Fruit fly (Drosophila melanogaster) whole organism: ENCODE results near the gene nkt.

ENCODE experiments used
- CG8478 ChIP-seq: fragments of >200 bp; optimal IDR thresholded peaks from 2 replicates; lab custom pipeline; 2018; ENCODE audit warnings: inconsistent platforms
- Dll ChIP-seq: fragments of >200 bp; optimal IDR thresholded peaks from 2 replicates; lab custom pipeline; 2017
- EcR ChIP-seq, 2 experiments: fragments of >200 bp; optimal IDR thresholded peaks; 2 replicates each; lab custom pipeline; 2017; ENCODE audit warnings: missing biosample characterization in 2 of 2, missing genetic modification characterization in 2 of 2, missing genetic modification reagents in 2 of 2
- pan ChIP-seq: fragments of >200 bp; optimal IDR thresholded peaks from 2 replicates; lab custom pipeline; 2017
- psq ChIP-seq: fragments of >200 bp; optimal IDR thresholded peaks from 2 replicates; lab custom pipeline; 2017
- usp ChIP-seq: fragments of >200 bp; optimal IDR thresholded peaks from 2 replicates; lab custom pipeline; 2017; ENCODE audit warnings: missing biosample characterization, missing genetic modification characterization, mixed read lengths

nkt gene

DNA sequence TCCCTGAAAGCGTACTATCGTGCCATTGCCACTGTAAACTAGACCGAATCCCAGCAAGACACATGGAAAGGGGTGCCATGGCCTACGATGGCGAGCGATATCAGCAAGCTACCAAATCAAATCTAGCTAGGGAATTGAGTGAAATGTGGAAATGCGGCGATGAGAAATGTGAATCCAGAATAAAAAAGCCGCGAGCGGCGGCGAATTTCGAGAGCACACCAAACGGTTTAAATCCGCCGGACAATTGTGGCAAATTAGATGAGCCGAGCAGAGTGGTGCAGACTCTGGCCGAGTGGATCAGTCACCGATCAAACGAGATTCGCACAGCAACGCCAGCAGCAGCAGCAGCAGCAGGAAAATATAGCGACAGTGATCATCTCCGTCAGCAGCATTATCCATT, at the start of gene nkt:
Gene nkt, plus strand, starts transcription at position 301 of the 400 bp plus-strand sequence.
- TF ChIP-seq Dll (lab: Kevin White, UChicago) (no peak), psq (no peak), EcR (GFP tag; optimal IDR thresholded peaks at IDR 0.05; lab: Kevin White, UChicago) (no peak), CG8478 (lab: Kevin White, UChicago) (no peak), usp (GFP tag; lab: Kevin White, UChicago) (no peak), pan (lab: Kevin White, UChicago) (no peak)

DNA sequence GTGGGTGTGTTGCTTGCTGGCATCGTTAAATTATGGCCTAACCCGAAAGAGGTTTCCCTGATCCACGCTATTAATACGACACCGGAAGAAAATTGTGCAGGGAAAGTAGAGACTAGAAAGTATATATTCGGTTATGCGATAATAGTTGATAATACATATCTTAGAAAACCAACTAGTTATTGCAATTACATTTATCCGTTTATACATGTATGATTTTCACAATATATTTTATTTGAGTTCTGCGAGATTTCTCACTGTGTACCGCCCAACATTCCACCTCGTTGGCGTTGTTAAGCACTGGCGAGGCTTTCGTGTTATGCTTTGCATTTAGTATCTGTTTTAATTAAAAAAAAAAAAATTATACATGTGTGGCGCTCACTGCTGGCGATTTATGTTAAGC, 45.8 kb upstream of the nkt start:
- no peak for TF ChIP-seq EcR (GFP tag; optimal IDR thresholded peaks at IDR 0.05; lab: Kevin White, UChicago)
- TF ChIP-seq usp (GFP tag; lab: Kevin White, UChicago), result no peak

DNA sequence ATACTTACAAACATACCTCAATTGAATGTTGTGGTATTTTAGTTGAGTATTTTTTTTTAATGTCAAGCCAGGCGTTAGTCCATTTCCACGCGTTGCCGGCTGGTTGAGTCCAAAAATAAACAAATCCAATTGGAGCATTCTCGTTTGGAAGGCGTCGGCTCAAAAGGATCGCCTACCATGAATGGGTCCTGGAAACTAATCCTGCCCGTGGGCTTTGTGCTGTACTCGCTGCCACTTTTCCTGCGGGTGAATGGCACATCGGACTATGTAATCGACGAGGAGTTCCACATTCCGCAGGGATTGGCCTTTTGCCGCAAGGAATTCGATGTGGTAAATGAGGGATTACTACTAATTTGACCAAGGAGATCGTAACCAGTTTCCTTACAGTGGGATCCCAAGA, 36.3 kb upstream of the nkt start, which contains the start of gene Alg10:
Gene Alg10, plus strand, starts transcription at position 73 of the 400 bp plus-strand sequence.
- TF ChIP-seq usp (GFP tag; lab: Kevin White, UChicago), result no peak
- TF ChIP-seq psq, result no peak
- no peak for TF ChIP-seq EcR (GFP tag; optimal IDR thresholded peaks at IDR 0.05; lab: Kevin White, UChicago)
- no peak for TF ChIP-seq pan (lab: Kevin White, UChicago)
- TF ChIP-seq Dll (lab: Kevin White, UChicago), result no peak
- no peak for TF ChIP-seq CG8478 (lab: Kevin White, UChicago)

DNA sequence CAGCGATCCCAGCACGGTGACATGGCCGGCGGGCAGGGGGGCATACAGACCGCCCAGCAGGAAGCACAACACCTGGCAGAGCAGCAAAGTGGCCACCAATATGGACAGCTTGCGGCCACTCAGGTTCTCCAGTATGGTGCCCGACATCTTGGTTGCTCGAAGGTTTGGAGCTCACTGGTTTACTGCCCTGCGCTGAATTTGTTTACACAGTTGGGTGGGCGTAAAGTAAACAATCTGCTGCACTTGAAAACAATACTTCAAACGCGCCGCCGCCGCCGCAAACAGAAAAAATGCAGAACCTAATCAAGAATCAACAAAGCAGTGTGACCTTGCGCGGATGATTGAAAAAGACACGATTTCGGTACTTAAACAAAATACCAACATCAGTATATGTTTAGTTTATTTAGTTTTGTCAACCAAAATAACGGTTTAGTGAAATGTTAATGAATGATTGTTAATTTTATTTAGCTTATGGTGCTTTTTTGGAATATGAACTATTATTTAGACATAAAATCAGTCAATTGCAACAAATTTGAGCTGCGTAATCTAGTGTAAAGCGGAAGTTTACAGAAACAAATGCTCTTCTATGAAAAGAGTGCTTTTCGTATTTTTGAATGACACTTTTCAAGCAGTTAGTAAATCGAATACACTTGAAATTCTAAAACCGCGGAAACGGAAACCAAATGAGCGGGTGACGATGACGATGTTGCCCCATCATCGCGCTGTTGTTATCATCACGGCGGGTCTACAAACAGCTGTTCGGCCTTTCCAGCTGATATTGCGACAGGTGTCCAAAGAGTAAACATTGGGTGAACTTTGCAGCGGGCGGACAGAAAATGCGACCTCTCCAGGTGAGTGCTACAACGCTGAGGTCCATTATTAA, 31.6 kb upstream of the nkt start, which contains the start of the genes wls and Adck5:
Gene wls, minus strand, starts transcription at position 327 of the 883 bp plus-strand sequence.
Gene Adck5, plus strand, starts transcription at position 519 of the 883 bp plus-strand sequence.
- TF ChIP-seq pan (lab: Kevin White, UChicago) (peak; percentile 52), CG8478 (lab: Kevin White, UChicago) (no peak), Dll (lab: Kevin White, UChicago) (no peak), psq (no peak), EcR (GFP tag; optimal IDR thresholded peaks at IDR 0.05; lab: Kevin White, UChicago) (no peak)

DNA sequence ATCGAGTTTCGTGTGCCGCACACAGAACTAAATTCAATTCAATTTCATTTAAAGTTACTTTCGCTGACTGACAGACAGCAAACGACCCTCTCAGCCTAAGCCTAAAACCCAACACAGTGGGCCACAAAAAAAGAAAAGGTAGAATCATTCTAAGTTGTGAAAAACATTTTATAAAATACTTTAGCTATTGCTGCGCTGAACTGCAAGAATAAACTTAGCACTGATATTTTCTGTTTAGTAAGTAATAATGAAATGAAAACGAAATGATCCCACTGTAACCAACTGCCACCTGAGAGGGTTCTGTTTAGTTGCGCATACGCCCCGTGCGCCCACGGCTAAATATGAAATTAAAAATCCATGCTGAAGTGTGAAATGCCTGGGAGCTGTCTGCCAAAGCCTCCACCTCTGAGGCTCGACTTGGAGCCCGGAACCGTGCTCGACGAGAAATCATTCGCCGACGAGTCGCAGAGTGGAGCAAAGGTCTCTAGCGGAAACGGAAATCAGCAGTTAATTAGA, 28.0 kb upstream of the nkt start, which contains the start of gene CG14142:
Gene CG14142, plus strand, starts transcription at position 466 of the 516 bp plus-strand sequence.
- TF ChIP-seq Dll (lab: Kevin White, UChicago) (no peak), EcR (GFP tag; optimal IDR thresholded peaks at IDR 0.05; lab: Kevin White, UChicago) (no peak), pan (lab: Kevin White, UChicago) (no peak), psq (no peak), usp (GFP tag; lab: Kevin White, UChicago) (no peak)

DNA sequence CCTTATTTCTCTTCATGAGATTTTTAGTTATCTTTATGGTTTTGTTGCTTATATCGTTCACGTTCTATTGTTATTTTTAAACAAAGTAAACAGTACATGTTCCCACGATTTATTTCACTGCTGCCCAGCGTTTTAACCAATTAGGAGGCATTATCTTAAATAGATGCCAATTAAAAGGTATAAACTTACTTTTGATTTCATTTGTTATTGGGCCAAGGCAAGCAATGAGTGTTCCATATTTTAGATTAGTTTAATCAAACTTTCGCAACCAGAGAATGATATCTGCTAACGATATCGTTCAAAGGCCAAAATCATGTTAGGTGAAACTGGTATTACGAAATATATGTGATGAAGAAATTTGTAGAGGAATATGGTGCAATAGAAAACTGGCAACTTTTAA, 18.2 kb upstream of the nkt start:
- TF ChIP-seq Dll (lab: Kevin White, UChicago) (no peak), pan (lab: Kevin White, UChicago) (no peak), EcR (GFP tag; optimal IDR thresholded peaks at IDR 0.05; lab: Kevin White, UChicago) (no peak), psq (no peak), usp (GFP tag; lab: Kevin White, UChicago) (no peak), CG8478 (lab: Kevin White, UChicago) (no peak)

DNA sequence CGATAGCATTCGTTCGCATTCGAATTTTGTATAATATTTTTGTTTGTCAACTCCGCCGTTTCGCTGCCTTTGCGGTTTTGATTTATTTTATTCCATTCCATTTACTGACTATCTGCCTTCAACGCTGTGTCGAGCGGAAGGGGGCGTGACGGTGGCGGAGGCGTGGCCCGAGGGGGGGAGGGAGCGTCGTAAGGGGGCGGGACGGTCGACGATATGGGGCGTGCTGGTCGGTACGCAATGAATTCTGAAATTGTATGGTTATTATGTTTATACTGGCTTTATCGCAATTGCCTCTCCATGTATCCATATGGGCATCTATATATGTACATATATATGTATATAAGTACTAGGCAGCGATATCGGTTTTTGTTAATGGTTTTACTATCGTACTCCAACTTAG, 17.2 kb upstream of the nkt start:
- TF ChIP-seq Dll (lab: Kevin White, UChicago) (no peak), pan (lab: Kevin White, UChicago) (no peak), EcR (GFP tag; optimal IDR thresholded peaks at IDR 0.05; lab: Kevin White, UChicago) (no peak)

DNA sequence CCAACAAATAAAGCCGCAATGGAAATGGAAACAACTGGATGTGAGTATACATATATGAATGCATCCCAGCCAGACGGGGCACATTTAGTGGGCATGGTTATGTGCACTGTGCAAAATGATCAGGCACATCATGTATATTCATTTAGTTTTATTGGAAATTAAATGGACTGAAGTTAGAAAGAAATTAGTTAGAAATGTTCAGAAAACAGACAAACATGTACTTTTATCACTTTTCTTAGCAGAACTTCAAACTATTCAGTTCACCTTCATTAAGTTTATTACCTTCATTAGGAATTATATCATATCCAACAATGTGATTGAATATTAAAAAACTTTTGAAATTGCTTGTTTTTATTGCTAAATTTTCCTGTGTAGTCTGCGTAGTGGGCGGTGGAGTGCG, 14.4 kb upstream of the nkt start:
- no peak for TF ChIP-seq usp (GFP tag; lab: Kevin White, UChicago)
- TF ChIP-seq CG8478 (lab: Kevin White, UChicago), result no peak
- no peak for TF ChIP-seq psq
- TF ChIP-seq EcR (GFP tag; optimal IDR thresholded peaks at IDR 0.05; lab: Kevin White, UChicago), result no peak
- no peak for TF ChIP-seq Dll (lab: Kevin White, UChicago)
- no peak for TF ChIP-seq pan (lab: Kevin White, UChicago)

DNA sequence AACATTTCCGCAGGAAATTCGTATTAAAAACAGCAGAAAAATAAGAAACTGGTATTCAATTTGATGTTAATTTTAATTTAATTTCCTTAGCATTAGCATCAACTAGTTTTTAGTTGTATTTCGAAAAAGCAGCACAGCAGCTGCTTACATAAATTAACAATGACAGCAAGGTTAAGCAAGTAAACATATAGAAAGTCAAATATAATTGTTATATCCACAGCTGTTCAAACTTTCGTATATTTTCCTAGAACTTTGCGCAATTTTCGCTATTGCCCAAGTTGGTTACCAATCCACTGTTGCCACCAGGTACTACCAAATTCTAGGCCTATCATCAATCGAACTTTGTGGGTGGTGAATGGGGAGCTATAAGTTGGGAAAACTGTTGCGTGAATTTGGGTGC, 11.1 kb upstream of the nkt start:
- TF ChIP-seq usp (GFP tag; lab: Kevin White, UChicago) (no peak), Dll (lab: Kevin White, UChicago) (no peak), EcR (GFP tag; optimal IDR thresholded peaks at IDR 0.05; lab: Kevin White, UChicago) (no peak), pan (lab: Kevin White, UChicago) (no peak), CG8478 (lab: Kevin White, UChicago) (no peak), psq (no peak)

DNA sequence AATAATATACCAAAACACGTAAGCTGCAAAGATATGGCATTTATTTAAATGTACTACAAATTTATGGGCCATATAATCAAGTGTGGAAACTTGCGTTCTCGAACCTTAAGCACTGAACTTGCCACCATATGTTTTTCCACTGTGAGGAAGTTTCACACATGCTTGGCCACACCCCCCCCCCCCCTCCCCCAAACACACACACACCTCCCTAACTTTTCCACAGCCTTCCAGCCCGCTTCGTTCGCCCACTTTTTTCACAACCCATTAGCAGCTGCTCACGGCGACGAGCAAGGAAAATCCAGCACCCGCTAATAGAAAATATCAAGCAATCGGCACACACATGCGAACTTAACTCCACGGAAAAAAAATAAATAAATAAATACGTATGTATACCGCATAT, 5.9 kb upstream of the nkt start:
- TF ChIP-seq usp (GFP tag; lab: Kevin White, UChicago), result no peak
- no peak for TF ChIP-seq EcR (GFP tag; optimal IDR thresholded peaks at IDR 0.05; lab: Kevin White, UChicago)
- TF ChIP-seq pan (lab: Kevin White, UChicago), result no peak
- TF ChIP-seq Dll (lab: Kevin White, UChicago), result no peak
- no peak for TF ChIP-seq CG8478 (lab: Kevin White, UChicago)
- no peak for TF ChIP-seq psq

DNA sequence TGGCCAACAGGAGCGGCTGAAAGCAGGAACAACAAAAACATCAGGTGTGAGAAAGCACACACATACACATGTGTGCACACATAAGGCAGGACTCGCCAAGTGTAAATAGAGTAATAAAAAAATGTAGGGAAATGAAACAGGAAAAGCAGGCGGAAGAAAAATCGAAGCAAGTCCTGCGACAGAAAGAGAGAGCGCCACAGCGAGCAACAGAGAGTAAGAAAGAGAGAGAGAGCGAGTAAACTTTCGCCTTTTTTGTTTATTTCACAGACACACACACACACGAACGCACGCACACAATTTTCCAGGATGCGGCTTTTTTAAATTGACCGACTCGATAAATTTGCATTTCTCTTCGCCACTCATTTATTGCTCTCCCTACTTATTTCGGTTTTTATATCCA, 4.3 kb upstream of the nkt start:
- no peak for TF ChIP-seq Dll (lab: Kevin White, UChicago)
- no peak for TF ChIP-seq pan (lab: Kevin White, UChicago)
